Fruit fly (Drosophila melanogaster) ovary, adult (tissue): ENCODE measurements around the gene TFAM.

Experiments
- CG17801 ChIP-seq: fragments of 200-800 bp; optimal IDR thresholded peaks from 2 replicates; lab custom pipeline; 2019; ENCODE audit warnings: missing biosample characterization, mild to moderate bottlenecking, missing genetic modification characterization, moderate library complexity; ENCODE audit not compliant: partially characterized antibody

The TFAM gene

dm6 chr3R:20542283-20543144 lies 34.3 kb downstream of the TFAM start:
- TF ChIP-seq CG17801: peak; percentile 7

- TF ChIP-seq CG17801: no peak
Measured at dm6 chr3R:20534575-20534974, 42.2 kb downstream of the TFAM start, which contains the start of the genes MtnE and MtnD. MtnE (minus strand) TSS chr3R:20534704. MtnD (plus strand) TSS chr3R:20534962.
